Fruit fly (Drosophila melanogaster): ENCODE results near the gene Ilp7.

dm6 chrX:3684809-3685533 is 17.6 kb downstream of the Ilp7 start:
- TF ChIP-seq CG15710 (tag; optimal IDR thresholded peaks at IDR 0.05) (peak; percentile 66), CG14655 (GFP tag; optimal IDR thresholded peaks at IDR 0.05) (peak; percentile 81), CG10348 (GFP tag; IDR thresholded peaks at IDR 0.05) (no peak), gl (tag; optimal IDR thresholded peaks at IDR 0.05) (no peak), CG34367 (tag; optimal IDR thresholded peaks at IDR 0.05) (peak; percentile 74), D1 (tag; optimal IDR thresholded peaks at IDR 0.05) (peak; percentile 64), CG8159 (tag; optimal IDR thresholded peaks at IDR 0.05) (peak; percentile 84), Pif1A (GFP tag; optimal IDR thresholded peaks at IDR 0.05) (peak; percentile 65), CG13204 (GFP tag; optimal IDR thresholded peaks at IDR 0.05) (no peak), CG17806 (tag; optimal IDR thresholded peaks at IDR 0.05) (peak; percentile 71), fd96Ca (GFP tag; IDR thresholded peaks at IDR 0.05) (0 out of 3 replicates have a peak, but pooled peaks have one; percentile 14), EcR (GFP tag; optimal IDR thresholded peaks at IDR 0.05) (no peak), Snoo (tag; optimal IDR thresholded peaks at IDR 0.05) (peak; percentile 68), CG9948 (tag; optimal IDR thresholded peaks at IDR 0.05) (peak; percentile 92)

Data from whole organism, pupa.